Worm (Caenorhabditis elegans) whole organism, L4/young adult: Measurements from ENCODE around the gene citk-2.
A peak's percentile ranks its signal among the peaks of the same experiment; 100 is the strongest.

ENCODE experiments used
- W03F9.2 ChIP-seq: fragments of 150-350 bp; optimal IDR thresholded peaks from 2 replicates; lab custom pipeline; 2014; ENCODE audit warnings: missing biosample characterization, missing genetic modification characterization
- dao-5 ChIP-seq: sonication (generic microtip); optimal IDR thresholded peaks from 2 replicates; lab custom pipeline; 2016; ENCODE audit warnings: missing genotype, missing genetic modification characterization, moderate library complexity, missing compliant biosample characterization
- him-1 ChIP-seq: sonication (generic microtip); optimal IDR thresholded peaks from 2 replicates; lab custom pipeline; 2016; ENCODE audit warnings: missing genotype, missing genetic modification reagents, missing genetic modification characterization, missing compliant biosample characterization

DNA sequence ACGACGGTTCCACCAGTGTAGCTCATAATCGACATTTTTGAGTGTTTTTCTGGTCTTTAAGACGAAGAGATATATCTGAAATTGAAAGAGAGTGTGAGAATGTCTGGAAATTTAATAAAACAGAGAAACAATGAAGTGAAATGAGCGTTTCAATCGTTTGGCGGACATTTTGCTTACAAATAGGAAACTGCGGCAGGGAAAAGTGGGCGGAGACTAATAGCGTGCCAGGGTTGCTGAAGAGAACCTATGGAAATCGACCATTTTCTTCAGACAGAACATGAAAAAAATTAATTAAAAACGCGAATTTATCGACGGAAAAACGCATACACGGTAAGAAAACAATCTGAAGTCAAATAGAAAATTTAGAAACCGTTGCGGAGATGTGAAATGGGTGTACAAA, 44.0 kb upstream of the citk-2 start, which contains the start of gene pbs-3:
- peak; percentile 38 for TF ChIP-seq W03F9.2
- no peak for TF ChIP-seq him-1 (tag; lab: Kevin White, UChicago)
- TF ChIP-seq dao-5 (tag; lab: Kevin White, UChicago), result no peak
